Worm (Caenorhabditis elegans) whole organism, early embryonic: ENCODE measurements around the gene srlf-7.

Source experiments
- B0310.2 ChIP-seq: sonication (generic microtip); optimal IDR thresholded peaks from 2 replicates; lab custom pipeline; 2016; ENCODE audit warnings: mild to moderate bottlenecking, missing genetic modification characterization, missing compliant biosample characterization
- F13C5.2 ChIP-seq: sonication (generic microtip); optimal IDR thresholded peaks from 2 replicates; lab custom pipeline; 2017; ENCODE audit warnings: mild to moderate bottlenecking, missing genetic modification characterization, inconsistent platforms, missing compliant biosample characterization
- aly-1 ChIP-seq: sonication (generic microtip); optimal IDR thresholded peaks from 2 replicates; lab custom pipeline; 2016; ENCODE audit warnings: missing genetic modification characterization, missing compliant biosample characterization
- ama-1 ChIP-seq: fragments of 150-350 bp; optimal IDR thresholded peaks from 2 replicates; lab custom pipeline; 2014
- ceh-13 ChIP-seq: fragments of 200-800 bp; sonication (Bioruptor generic); optimal IDR thresholded peaks from 2 replicates; lab custom pipeline; 2018; ENCODE audit warnings: mild to moderate bottlenecking, missing genetic modification characterization, missing compliant biosample characterization
- ceh-36 ChIP-seq: sonication (generic microtip); optimal IDR thresholded peaks from 2 replicates; lab custom pipeline; 2016; ENCODE audit warnings: missing genetic modification characterization, inconsistent platforms, missing compliant biosample characterization
- ets-7 ChIP-seq: sonication (generic microtip); optimal IDR thresholded peaks from 2 replicates; lab custom pipeline; 2016; ENCODE audit warnings: missing genotype, missing genetic modification characterization, missing compliant biosample characterization
- flt-1 ChIP-seq: fragments of 200-800 bp; sonication (Bioruptor generic); IDR thresholded peaks from 2 replicates; pipeline ENCODE4 v1.3.6; 2022; ENCODE audit warnings: missing genetic modification characterization, missing compliant biosample characterization
- hmbx-1 ChIP-seq: sonication (generic microtip); optimal IDR thresholded peaks from 2 replicates; lab custom pipeline; 2016; ENCODE audit warnings: mild to moderate bottlenecking, missing genetic modification characterization, missing compliant biosample characterization
- hmg-4 ChIP-seq: fragments of 200-800 bp; sonication (Bioruptor generic); optimal IDR thresholded peaks from 2 replicates; lab custom pipeline; 2018; ENCODE audit warnings: mild to moderate bottlenecking, missing genetic modification characterization, missing compliant biosample characterization
- hnd-1 ChIP-seq: sonication (generic microtip); optimal IDR thresholded peaks from 2 replicates; lab custom pipeline; 2016; ENCODE audit warnings: missing genetic modification characterization, missing compliant biosample characterization
- pes-1 ChIP-seq: fragments of 200-800 bp; sonication (Bioruptor generic); IDR thresholded peaks from 2 replicates; pipeline ENCODE4 v1.3.6; 2022; ENCODE audit warnings: missing genetic modification reagents, missing genetic modification characterization, missing compliant biosample characterization
- scrt-1 ChIP-seq: fragments of 200-800 bp; sonication (Bioruptor generic); IDR thresholded peaks from 2 replicates; pipeline ENCODE4 v1.3.6; 2022; ENCODE audit warnings: missing genetic modification characterization, missing compliant biosample characterization
- sea-1 ChIP-seq: fragments of 200-800 bp; sonication (Bioruptor generic); conservative IDR thresholded peaks from 2 replicates; pipeline ENCODE4 v1.3.6; 2022; ENCODE audit warnings: missing genetic modification characterization, missing compliant biosample characterization
- tbx-11 ChIP-seq: fragments of 200-800 bp; sonication (Bioruptor generic); IDR thresholded peaks from 2 replicates; pipeline ENCODE4 v1.3.6; 2022; ENCODE audit warnings: missing genetic modification characterization, missing compliant biosample characterization
- tbx-37 ChIP-seq: fragments of 200-800 bp; sonication (Bioruptor generic); conservative IDR thresholded peaks from 2 replicates; pipeline ENCODE4 v1.3.6; 2022; ENCODE audit warnings: missing genetic modification reagents, missing genetic modification characterization, missing compliant biosample characterization
- tra-4 ChIP-seq: sonication (generic microtip); optimal IDR thresholded peaks from 2 replicates; lab custom pipeline; 2017; ENCODE audit warnings: missing genetic modification characterization, missing compliant biosample characterization

srlf-7 gene

DNA sequence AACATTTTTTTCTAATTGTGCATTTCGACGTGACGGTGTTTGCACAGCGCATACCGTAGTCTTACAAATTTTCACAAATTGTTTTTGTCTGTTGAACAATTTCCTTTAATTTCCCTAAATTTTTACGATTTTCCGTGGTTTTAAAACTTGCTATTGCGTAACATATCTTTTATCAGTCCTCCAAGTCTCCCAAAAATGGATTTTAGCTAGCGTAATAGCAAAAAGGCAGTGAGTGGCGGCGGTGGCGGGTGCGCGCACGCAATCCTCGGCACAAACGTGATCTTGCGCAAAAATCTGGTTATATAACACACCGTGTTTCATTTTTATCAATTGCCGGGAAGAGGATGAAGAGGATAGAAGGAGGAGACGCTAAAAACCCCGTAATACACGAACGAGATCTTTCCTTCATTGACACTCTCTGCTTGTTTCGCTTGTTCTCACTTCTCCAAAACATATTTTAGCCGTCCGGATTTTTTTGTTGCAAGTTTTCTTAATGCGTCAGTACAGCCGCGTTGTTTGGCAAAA is 47.2 kb downstream of the srlf-7 start:
- no peak for TF ChIP-seq B0310.2 (tag; lab: Kevin White, UChicago)
- TF ChIP-seq F13C5.2 (tag; lab: Kevin White, UChicago): no peak
- TF ChIP-seq aly-1 (tag; lab: Kevin White, UChicago): no peak
- TF ChIP-seq flt-1 (GFP tag; lab: Robert Waterston, UW): no peak

DNA sequence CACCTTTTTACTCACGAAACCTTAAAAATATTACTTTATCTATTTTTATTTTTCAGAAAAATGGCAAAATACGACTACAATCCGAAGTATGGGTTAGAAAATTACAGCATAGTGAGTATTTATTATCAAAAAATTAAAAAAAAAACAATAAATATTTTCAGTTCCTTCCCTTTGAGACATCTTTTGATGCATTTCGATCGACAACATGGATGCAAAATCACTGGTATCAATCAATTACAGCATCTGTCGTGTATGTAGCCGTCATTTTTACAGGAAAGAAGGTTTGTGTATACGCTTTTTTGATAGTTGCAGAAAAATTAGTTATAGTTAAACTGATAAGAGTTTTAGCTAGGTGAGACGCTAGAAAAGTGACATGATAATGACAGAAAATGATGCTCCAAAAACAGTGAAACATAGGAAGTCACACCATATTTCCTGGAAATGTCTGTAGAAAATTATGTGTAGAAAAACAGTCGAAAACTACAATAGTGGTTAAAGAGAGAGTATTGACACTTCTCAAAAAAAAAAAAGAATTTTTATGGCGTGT is 48.7 kb downstream of the srlf-7 start, which contains the start of gene elo-3:
elo-3 (plus strand) TSS at position 51 of the 547 bp plus-strand sequence.
- TF ChIP-seq tbx-11 (GFP tag; lab: Robert Waterston, UW): no peak
- TF ChIP-seq scrt-1 (GFP tag; lab: Robert Waterston, UW): no peak
- TF ChIP-seq tra-4: no peak
- no peak for TF ChIP-seq sea-1 (GFP tag; lab: Robert Waterston, UW)
- no peak for TF ChIP-seq ets-7 (tag; lab: Kevin White, UChicago)
- no peak for TF ChIP-seq ama-1
- no peak for TF ChIP-seq flt-1 (GFP tag; lab: Robert Waterston, UW)
- no peak for TF ChIP-seq ceh-36 (tag; lab: Kevin White, UChicago)
- TF ChIP-seq ceh-13 (GFP tag; lab: Kevin White, UChicago): no peak
- TF ChIP-seq tbx-37 (GFP tag; lab: Robert Waterston, UW): no peak
- TF ChIP-seq hnd-1: no peak
- TF ChIP-seq hmg-4: no peak
- TF ChIP-seq B0310.2 (tag; lab: Kevin White, UChicago): no peak
- no peak for TF ChIP-seq pes-1 (GFP tag; lab: Robert Waterston, UW)
- TF ChIP-seq aly-1 (tag; lab: Kevin White, UChicago): no peak
- TF ChIP-seq F13C5.2 (tag; lab: Kevin White, UChicago): no peak
- TF ChIP-seq hmbx-1 (tag; lab: Kevin White, UChicago): no peak
